Fruit fly (Drosophila melanogaster): ENCODE results near the gene CG2258.

The CG2258 gene

DNA sequence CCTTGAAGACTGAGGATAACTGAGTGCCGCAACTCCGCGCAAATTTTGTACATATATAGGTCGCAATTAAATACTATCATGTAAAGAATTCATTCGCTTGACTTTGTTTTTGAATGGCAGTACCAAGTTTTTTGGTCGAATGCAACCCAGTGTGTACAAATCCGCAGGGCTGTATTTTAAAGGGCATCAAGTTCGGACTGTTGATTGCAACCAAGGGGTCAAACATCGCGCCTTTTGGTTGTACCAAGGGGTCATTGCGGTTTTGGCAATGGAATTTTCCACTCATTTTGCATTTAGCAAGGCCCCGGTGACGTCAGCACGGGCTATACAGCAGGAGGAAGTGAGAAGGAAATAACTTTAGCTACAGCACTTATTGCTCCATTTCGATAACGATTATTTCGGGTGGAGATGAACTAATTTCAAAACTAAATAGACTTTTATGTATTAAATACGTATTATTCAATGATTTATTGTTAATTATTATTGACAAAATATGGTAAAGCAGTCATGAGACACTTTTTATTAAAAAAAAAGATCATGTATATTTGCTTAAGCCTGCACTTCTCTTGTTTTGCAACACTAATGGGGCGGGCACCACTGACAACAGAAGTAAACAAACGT lies 29.9 kb upstream of the CG2258 start, which contains the start of gene CG10958:
Gene CG10958 (plus strand): TSS at position 593 of the 621 bp plus-strand sequence.
- TF ChIP-seq CG14655 (GFP tag; optimal IDR thresholded peaks at IDR 0.05) (no peak), fd96Ca (GFP tag; IDR thresholded peaks at IDR 0.05) (peak; percentile 48; the same call in 2 of the 3 replicates), CG15710 (tag; optimal IDR thresholded peaks at IDR 0.05) (peak; percentile 20), gl (tag; optimal IDR thresholded peaks at IDR 0.05) (no peak), Snoo (tag; optimal IDR thresholded peaks at IDR 0.05) (peak; percentile 10), CG9948 (tag; optimal IDR thresholded peaks at IDR 0.05) (peak; percentile 28), D1 (tag; optimal IDR thresholded peaks at IDR 0.05) (no peak), CG32121 (GFP tag; IDR thresholded peaks at IDR 0.05) (peak; percentile 54), CG10348 (GFP tag; IDR thresholded peaks at IDR 0.05) (no peak), CG13204 (GFP tag; optimal IDR thresholded peaks at IDR 0.05) (no peak), CG8159 (tag; optimal IDR thresholded peaks at IDR 0.05) (no peak), CG12605 (GFP tag; IDR thresholded peaks at IDR 0.05) (0 out of 2 replicates have a peak, but pooled peaks have one; percentile 15), CG34367 (tag; optimal IDR thresholded peaks at IDR 0.05) (no peak), Pif1B (GFP tag; optimal IDR thresholded peaks at IDR 0.05) (peak; percentile 63), CG8301 (tag; optimal IDR thresholded peaks at IDR 0.05) (no peak), Pif1A (GFP tag; optimal IDR thresholded peaks at IDR 0.05) (no peak), CG4496 (GFP tag; IDR thresholded peaks at IDR 0.05) (peak; percentile 54), EcR (GFP tag; optimal IDR thresholded peaks at IDR 0.05) (peak; percentile 4), CG17806 (tag; optimal IDR thresholded peaks at IDR 0.05) (peak; percentile 40), rn (GFP tag; IDR thresholded peaks at IDR 0.05) (no peak), Ets98B (GFP tag; IDR thresholded peaks at IDR 0.05) (peak; percentile 42; the same call in 1 of the 2 replicates)

DNA sequence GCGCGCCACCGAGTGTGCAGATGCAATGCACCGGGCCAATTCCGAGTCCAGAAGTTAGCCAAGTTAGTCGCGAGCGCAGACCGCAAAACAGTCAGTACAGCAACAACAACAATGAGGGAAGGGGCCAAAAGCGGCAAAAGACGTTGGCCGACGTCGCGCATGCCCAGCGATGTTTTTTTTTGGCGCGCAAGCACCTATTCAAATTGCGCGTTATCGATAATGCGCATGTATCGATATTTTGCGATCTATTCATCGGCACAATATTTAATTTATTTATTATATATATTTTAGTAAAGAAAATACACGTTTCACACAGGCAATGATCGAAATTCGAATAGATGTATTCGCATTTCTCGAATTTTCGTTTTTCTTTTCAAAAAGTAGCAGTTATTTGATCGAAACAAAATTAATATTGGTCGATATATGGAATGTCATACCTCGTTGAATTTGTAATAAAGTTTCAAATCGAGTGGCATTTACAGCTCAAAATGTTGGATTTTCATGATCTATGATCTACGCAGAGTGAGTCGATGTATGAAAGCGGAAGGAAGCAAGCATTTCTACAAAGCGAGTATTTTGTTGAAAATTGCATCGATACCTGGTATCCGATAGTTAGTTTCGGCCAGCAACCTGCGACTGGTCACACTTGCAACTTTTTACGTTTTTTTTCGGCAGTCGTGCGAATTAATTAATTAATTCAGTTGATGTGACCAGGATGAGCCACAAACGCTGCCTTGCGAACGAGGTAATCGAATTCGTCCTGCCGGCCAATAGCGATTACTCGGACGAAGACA lies 27.5 kb upstream of the CG2258 start, which contains the start of gene CG2116:
Gene CG2116 (plus strand): TSS at position 609 of the 794 bp plus-strand sequence.
- TF ChIP-seq EcR (GFP tag; optimal IDR thresholded peaks at IDR 0.05) (no peak), CG4496 (GFP tag; IDR thresholded peaks at IDR 0.05) (peak; percentile 47; the same call in 1 of the 3 replicates)

DNA sequence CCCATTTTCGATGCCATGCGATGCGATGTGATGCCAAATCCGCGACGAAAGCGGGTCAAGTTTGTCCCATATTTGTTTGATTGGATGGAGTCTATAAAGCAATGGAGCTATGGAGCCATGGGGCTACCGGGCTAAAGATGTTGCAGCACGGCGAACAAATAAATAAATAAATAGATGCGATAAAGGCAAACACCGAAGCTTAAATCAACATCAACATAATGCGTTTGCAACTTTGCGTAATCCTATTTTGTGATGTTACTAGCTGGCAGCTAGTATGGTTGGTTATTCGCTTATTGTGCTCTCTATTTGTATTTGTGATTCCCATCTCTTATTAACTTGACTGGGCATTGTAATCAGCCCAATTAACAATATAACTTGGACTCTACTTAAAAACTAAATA lies 26.2 kb upstream of the CG2258 start:
- TF ChIP-seq CG10348 (GFP tag; IDR thresholded peaks at IDR 0.05) (no peak), CG8159 (tag; optimal IDR thresholded peaks at IDR 0.05) (no peak), CG32121 (GFP tag; IDR thresholded peaks at IDR 0.05) (no peak), EcR (GFP tag; optimal IDR thresholded peaks at IDR 0.05) (no peak), CG17806 (tag; optimal IDR thresholded peaks at IDR 0.05) (no peak), Pif1A (GFP tag; optimal IDR thresholded peaks at IDR 0.05) (no peak), CG9948 (tag; optimal IDR thresholded peaks at IDR 0.05) (no peak), CG34367 (tag; optimal IDR thresholded peaks at IDR 0.05) (no peak), Snoo (tag; optimal IDR thresholded peaks at IDR 0.05) (no peak), CG4496 (GFP tag; IDR thresholded peaks at IDR 0.05) (no peak), CG8301 (tag; optimal IDR thresholded peaks at IDR 0.05) (no peak), fd96Ca (GFP tag; IDR thresholded peaks at IDR 0.05) (no peak), Pif1B (GFP tag; optimal IDR thresholded peaks at IDR 0.05) (no peak), CG15710 (tag; optimal IDR thresholded peaks at IDR 0.05) (no peak), Ets98B (GFP tag; IDR thresholded peaks at IDR 0.05) (no peak), CG13204 (GFP tag; optimal IDR thresholded peaks at IDR 0.05) (no peak), CG12605 (GFP tag; IDR thresholded peaks at IDR 0.05) (no peak)

DNA sequence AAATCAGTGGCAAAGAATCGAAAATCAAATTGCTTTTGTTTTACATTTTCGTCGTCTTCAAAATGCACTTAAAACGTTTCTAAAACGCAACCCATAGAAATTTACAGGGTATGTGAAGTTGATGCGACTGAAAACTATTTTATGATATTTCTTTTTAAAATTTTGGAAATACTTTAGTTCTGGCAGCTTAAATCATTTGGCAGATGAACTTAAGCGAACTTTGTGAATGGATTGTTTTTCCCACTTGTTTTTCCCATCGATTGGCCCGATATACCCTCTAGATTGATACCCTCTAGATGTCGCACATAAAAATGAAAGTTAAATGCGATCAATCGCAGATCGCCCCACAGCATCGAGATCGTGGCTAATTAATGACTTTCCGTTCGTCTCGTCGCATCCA lies 24.3 kb upstream of the CG2258 start:
- no peak for TF ChIP-seq CG12605 (GFP tag; IDR thresholded peaks at IDR 0.05)
- TF ChIP-seq CG8159 (tag; optimal IDR thresholded peaks at IDR 0.05) = no peak
- no peak for TF ChIP-seq CG10348 (GFP tag; IDR thresholded peaks at IDR 0.05)
- TF ChIP-seq Pif1A (GFP tag; optimal IDR thresholded peaks at IDR 0.05) = no peak
- TF ChIP-seq fd96Ca (GFP tag; IDR thresholded peaks at IDR 0.05) = peak; percentile 42; the same call in 1 of the 3 replicates
- no peak for TF ChIP-seq CG32121 (GFP tag; IDR thresholded peaks at IDR 0.05)
- TF ChIP-seq Snoo (tag; optimal IDR thresholded peaks at IDR 0.05) = no peak
- TF ChIP-seq CG17806 (tag; optimal IDR thresholded peaks at IDR 0.05) = no peak
- TF ChIP-seq CG8301 (tag; optimal IDR thresholded peaks at IDR 0.05) = peak; percentile 28
- TF ChIP-seq CG13204 (GFP tag; optimal IDR thresholded peaks at IDR 0.05) = no peak
- no peak for TF ChIP-seq Pif1B (GFP tag; optimal IDR thresholded peaks at IDR 0.05)
- TF ChIP-seq CG15710 (tag; optimal IDR thresholded peaks at IDR 0.05) = no peak
- no peak for TF ChIP-seq CG4496 (GFP tag; IDR thresholded peaks at IDR 0.05)
- no peak for TF ChIP-seq CG34367 (tag; optimal IDR thresholded peaks at IDR 0.05)
- no peak for TF ChIP-seq CG14655 (GFP tag; optimal IDR thresholded peaks at IDR 0.05)
- TF ChIP-seq D1 (tag; optimal IDR thresholded peaks at IDR 0.05) = no peak
- TF ChIP-seq rn (GFP tag; IDR thresholded peaks at IDR 0.05) = no peak
- no peak for TF ChIP-seq CG9948 (tag; optimal IDR thresholded peaks at IDR 0.05)
- peak; percentile 30 for TF ChIP-seq Ets98B (GFP tag; IDR thresholded peaks at IDR 0.05)
- no peak for TF ChIP-seq gl (tag; optimal IDR thresholded peaks at IDR 0.05)
- TF ChIP-seq EcR (GFP tag; optimal IDR thresholded peaks at IDR 0.05) = no peak

DNA sequence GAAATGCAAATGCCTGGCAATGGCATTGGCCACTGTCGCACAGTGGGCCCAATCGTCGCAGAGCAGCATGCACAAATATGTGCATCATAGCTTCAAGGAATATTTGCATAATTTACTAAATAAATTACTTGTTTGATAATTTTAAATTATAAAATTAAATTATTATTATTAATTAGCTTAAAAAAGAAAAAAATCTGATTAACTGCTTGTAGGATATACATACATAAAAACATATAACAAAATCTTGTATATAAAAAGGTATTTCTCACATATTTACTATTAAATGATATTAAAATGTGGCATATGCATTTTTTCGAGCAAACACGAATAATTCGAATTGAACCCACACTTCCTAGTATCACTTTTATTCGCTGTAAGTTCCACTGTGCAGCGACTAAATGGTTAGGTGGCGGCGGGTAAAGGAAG lies 23.3 kb upstream of the CG2258 start:
- peak; percentile 8 for TF ChIP-seq CG8301 (tag; optimal IDR thresholded peaks at IDR 0.05)
- no peak for TF ChIP-seq fd96Ca (GFP tag; IDR thresholded peaks at IDR 0.05)
- peak; percentile 45 for TF ChIP-seq CG14655 (GFP tag; optimal IDR thresholded peaks at IDR 0.05)
- TF ChIP-seq Snoo (tag; optimal IDR thresholded peaks at IDR 0.05) = no peak
- TF ChIP-seq Ets98B (GFP tag; IDR thresholded peaks at IDR 0.05) = 0 out of 2 replicates have a peak, but pooled peaks have one; percentile 13
- peak; percentile 24; the same call in 1 of the 2 replicates for TF ChIP-seq CG32121 (GFP tag; IDR thresholded peaks at IDR 0.05)
- no peak for TF ChIP-seq gl (tag; optimal IDR thresholded peaks at IDR 0.05)
- no peak for TF ChIP-seq CG12605 (GFP tag; IDR thresholded peaks at IDR 0.05)
- no peak for TF ChIP-seq CG15710 (tag; optimal IDR thresholded peaks at IDR 0.05)
- 0 out of 3 replicates have a peak, but pooled peaks have one; percentile 37 for TF ChIP-seq CG4496 (GFP tag; IDR thresholded peaks at IDR 0.05)
- 0 out of 2 replicates have a peak, but pooled peaks have one; percentile 15 for TF ChIP-seq rn (GFP tag; IDR thresholded peaks at IDR 0.05)
- no peak for TF ChIP-seq D1 (tag; optimal IDR thresholded peaks at IDR 0.05)
- TF ChIP-seq CG13204 (GFP tag; optimal IDR thresholded peaks at IDR 0.05) = no peak
- TF ChIP-seq Pif1B (GFP tag; optimal IDR thresholded peaks at IDR 0.05) = no peak
- TF ChIP-seq CG8159 (tag; optimal IDR thresholded peaks at IDR 0.05) = no peak
